Fruit fly (Drosophila melanogaster): Measurements from ENCODE around the gene CG18585.

- TF ChIP-seq lola (GFP tag; optimal IDR thresholded peaks at IDR 0.05): no peak
- TF ChIP-seq Dbx (GFP tag; IDR thresholded peaks at IDR 0.05): peak; percentile 59; the same call in 2 of the 3 replicates
- no peak for TF ChIP-seq zen2 (GFP tag; IDR thresholded peaks at IDR 0.05; ENCODE audit: partially characterized antibody)
- TF ChIP-seq CG17612 (GFP tag; IDR thresholded peaks at IDR 0.05): no peak
- TF ChIP-seq repo (GFP tag; optimal IDR thresholded peaks at IDR 0.05): no peak
- no peak for TF ChIP-seq Sry-β (GFP tag; optimal IDR thresholded peaks at IDR 0.05)
- TF ChIP-seq Dll (GFP tag; IDR thresholded peaks at IDR 0.05; ENCODE audit: partially characterized antibody): no peak
- no peak for TF ChIP-seq CG17359 (tag; optimal IDR thresholded peaks at IDR 0.05)
These were observed 11.7 kb upstream of the CG18585 start, which contains the start of gene Tep3 for dm6 chr2L:7702383-7703188.

Data from whole organism, embryonic.